Worm (Caenorhabditis elegans) whole organism, L3 larva: Measurements from ENCODE around the gene kin-4.

Experiments
- ama-1 ChIP-seq: fragments of 150-350 bp; optimal IDR thresholded peaks from 2 replicates; lab custom pipeline; 2018
- ceh-28 ChIP-seq: fragments of 150-350 bp; optimal IDR thresholded peaks from 2 replicates; lab custom pipeline; 2014; ENCODE audit warnings: missing biosample characterization, missing genetic modification reagents, missing genetic modification characterization
- ceh-82 ChIP-seq: fragments of 150-350 bp; optimal IDR thresholded peaks from 2 replicates; lab custom pipeline; 2014; ENCODE audit warnings: missing biosample characterization, missing genetic modification characterization
- elt-1 ChIP-seq: fragments of 150-350 bp; optimal IDR thresholded peaks from 2 replicates; lab custom pipeline; 2014; ENCODE audit warnings: missing biosample characterization, missing genetic modification characterization
- elt-3 ChIP-seq, 3 experiments: fragments of 150-350 bp in 1 of 3; sonication (generic microtip) in 2 of 3; optimal IDR thresholded peaks; 2 replicates in 2 of 3; 4 replicates in 1 of 3; lab custom pipeline; 2014 to 2017; ENCODE audit warnings: missing biosample characterization in 3 of 3, missing genetic modification characterization in 3 of 3
- fkh-10 ChIP-seq: sonication (generic microtip); optimal IDR thresholded peaks from 2 replicates; lab custom pipeline; 2017; ENCODE audit warnings: missing biosample characterization, missing genetic modification reagents, missing genetic modification characterization
- fos-1 ChIP-seq: fragments of 150-350 bp; optimal IDR thresholded peaks from 2 replicates; lab custom pipeline; 2014; ENCODE audit warnings: missing biosample characterization, missing genetic modification characterization
- jun-1 ChIP-seq: fragments of 150-350 bp; optimal IDR thresholded peaks from 2 replicates; lab custom pipeline; 2014; ENCODE audit warnings: missing biosample characterization, missing genetic modification reagents, missing genetic modification characterization
- nfya-1 ChIP-seq: sonication (generic microtip); optimal IDR thresholded peaks from 2 replicates; lab custom pipeline; 2017; ENCODE audit warnings: missing genetic modification characterization, mild to moderate bottlenecking, missing compliant biosample characterization, antibody characterized with exemption, moderate library complexity; ENCODE audit not compliant: insufficient read depth
- nhr-43 ChIP-seq: sonication (generic microtip); optimal IDR thresholded peaks from 2 replicates; lab custom pipeline; 2016; ENCODE audit warnings: mild to moderate bottlenecking, missing genetic modification characterization, missing compliant biosample characterization; ENCODE audit not compliant: poor library complexity, severe bottlenecking
- pqm-1 ChIP-seq: fragments of 150-350 bp; optimal IDR thresholded peaks from 2 replicates; lab custom pipeline; 2017; ENCODE audit warnings: missing biosample characterization, missing genetic modification characterization, inconsistent platforms
- skn-1 ChIP-seq: fragments of 150-350 bp; optimal IDR thresholded peaks from 2 replicates; lab custom pipeline; 2014; ENCODE audit warnings: missing biosample characterization, missing genetic modification characterization
- unc-62 ChIP-seq: fragments of 150-350 bp; sonication (generic microtip); optimal IDR thresholded peaks from 4 replicates; lab custom pipeline; 2014; ENCODE audit warnings: missing biosample characterization, missing genetic modification reagents, missing genetic modification characterization
- zag-1 ChIP-seq: fragments of 150-350 bp; optimal IDR thresholded peaks from 2 replicates; lab custom pipeline; 2014; ENCODE audit warnings: missing biosample characterization, missing genetic modification characterization

- TF ChIP-seq skn-1 (tag; lab: Kevin White, UChicago) = no peak
- no peak for TF ChIP-seq unc-62 (GFP tag; lab: Kevin White, UChicago)
- TF ChIP-seq zag-1 = no peak
- TF ChIP-seq fkh-10 (GFP tag; lab: Kevin White, UChicago) = no peak
- no peak for TF ChIP-seq jun-1 (tag; lab: Kevin White, UChicago)
- TF ChIP-seq elt-3 (tag; optimal IDR thresholded peaks at IDR 0.05; lab: Kevin White, UChicago) = no peak
- TF ChIP-seq ceh-28 (tag; lab: Kevin White, UChicago) = no peak
- TF ChIP-seq ama-1 = peak; percentile 73
- no peak for TF ChIP-seq fos-1
- TF ChIP-seq nfya-1 = no peak
- no peak for TF ChIP-seq elt-1 (tag; lab: Kevin White, UChicago)
- no peak for TF ChIP-seq nhr-43 (tag; lab: Kevin White, UChicago)
- no peak for TF ChIP-seq pqm-1 (tag; lab: Kevin White, UChicago)
- no peak for TF ChIP-seq ceh-82 (tag; lab: Kevin White, UChicago)
Observed at ce11 chrIV:11479095-11479494, 53.6 kb downstream of the kin-4 start, which contains the start of gene catp-8.
